Worm (Caenorhabditis elegans) whole organism, late embryonic: ENCODE measurements around the gene hal-3.

Source experiments
- K02D7.2 ChIP-seq: sonication (generic microtip); optimal IDR thresholded peaks from 2 replicates; lab custom pipeline; 2017; ENCODE audit warnings: mild to moderate bottlenecking, missing genetic modification characterization, missing compliant biosample characterization
- K09A11.1 ChIP-seq: sonication (generic microtip); optimal IDR thresholded peaks from 2 replicates; lab custom pipeline; 2017; ENCODE audit warnings: antibody characterized with exemption, mild to moderate bottlenecking, missing genetic modification characterization, missing compliant biosample characterization; ENCODE audit not compliant: insufficient read depth
- T23F11.4 ChIP-seq: fragments of 200-800 bp; sonication (Bioruptor generic); optimal IDR thresholded peaks from 2 replicates; lab custom pipeline; 2018; ENCODE audit warnings: mild to moderate bottlenecking, missing genetic modification characterization, missing compliant biosample characterization
- ceh-14 ChIP-seq: sonication (generic microtip); optimal IDR thresholded peaks from 2 replicates; lab custom pipeline; 2016; ENCODE audit warnings: missing genotype, missing genetic modification characterization, missing compliant biosample characterization
- ceh-18 ChIP-seq: sonication (generic microtip); optimal IDR thresholded peaks from 2 replicates; lab custom pipeline; 2016; ENCODE audit warnings: missing genetic modification characterization, missing compliant biosample characterization
- ceh-2 ChIP-seq: sonication (generic microtip); optimal IDR thresholded peaks from 2 replicates; lab custom pipeline; 2016; ENCODE audit warnings: missing genotype, missing genetic modification characterization, missing compliant biosample characterization
- ceh-24 ChIP-seq: sonication (generic microtip); optimal IDR thresholded peaks from 2 replicates; lab custom pipeline; 2016; ENCODE audit warnings: mild to moderate bottlenecking, missing genetic modification characterization, missing compliant biosample characterization
- ceh-45 ChIP-seq: fragments of 200-800 bp; sonication (Bioruptor generic); IDR thresholded peaks from 2 replicates; pipeline ENCODE4 v1.3.6; 2022; ENCODE audit warnings: missing genetic modification reagents, missing genetic modification characterization, missing compliant biosample characterization
- ceh-48 ChIP-seq: sonication (generic microtip); optimal IDR thresholded peaks from 2 replicates; lab custom pipeline; 2016; ENCODE audit warnings: missing genetic modification characterization, inconsistent platforms, missing compliant biosample characterization
- ceh-9 ChIP-seq: sonication (generic microtip); optimal IDR thresholded peaks from 2 replicates; lab custom pipeline; 2016; ENCODE audit warnings: mild to moderate bottlenecking, missing genetic modification characterization, inconsistent platforms, missing compliant biosample characterization
- che-1 ChIP-seq: sonication (generic microtip); optimal IDR thresholded peaks from 2 replicates; lab custom pipeline; 2016; ENCODE audit warnings: mild to moderate bottlenecking, missing genetic modification characterization, missing compliant biosample characterization
- dmd-4 ChIP-seq: sonication (generic microtip); optimal IDR thresholded peaks from 2 replicates; lab custom pipeline; 2016; ENCODE audit warnings: borderline replicate concordance, missing genetic modification characterization, missing compliant biosample characterization
- dve-1 ChIP-seq: sonication (generic microtip); optimal IDR thresholded peaks from 2 replicates; lab custom pipeline; 2017; ENCODE audit warnings: antibody characterized with exemption, mild to moderate bottlenecking, missing genetic modification characterization, missing compliant biosample characterization
- elt-2 ChIP-seq: sonication (generic microtip); optimal IDR thresholded peaks from 2 replicates; lab custom pipeline; 2016; ENCODE audit warnings: missing genetic modification reagents, missing genetic modification characterization, missing compliant biosample characterization
- ets-4 ChIP-seq: sonication (generic microtip); optimal IDR thresholded peaks from 2 replicates; lab custom pipeline; 2016; ENCODE audit warnings: missing genetic modification characterization, missing compliant biosample characterization
- eyg-1 ChIP-seq: sonication (generic microtip); optimal IDR thresholded peaks from 2 replicates; lab custom pipeline; 2016; ENCODE audit warnings: missing genotype, missing genetic modification characterization, missing compliant biosample characterization
- fax-1 ChIP-seq: sonication (generic microtip); optimal IDR thresholded peaks from 2 replicates; lab custom pipeline; 2016; ENCODE audit warnings: missing genotype, missing genetic modification characterization, missing compliant biosample characterization
- fkh-10 ChIP-seq: fragments of 150-350 bp; optimal IDR thresholded peaks from 2 replicates; lab custom pipeline; 2014; ENCODE audit warnings: missing biosample characterization, missing genetic modification reagents, missing genetic modification characterization
- hlh-13 ChIP-seq: fragments of 200-800 bp; sonication (Bioruptor generic); optimal IDR thresholded peaks from 2 replicates; lab custom pipeline; 2018; ENCODE audit warnings: mild to moderate bottlenecking, missing genetic modification characterization, missing compliant biosample characterization
- hlh-15 ChIP-seq: sonication (generic microtip); optimal IDR thresholded peaks from 2 replicates; lab custom pipeline; 2016; ENCODE audit warnings: missing genetic modification characterization, missing compliant biosample characterization
- hlh-30 ChIP-seq: sonication (generic microtip); optimal IDR thresholded peaks from 2 replicates; lab custom pipeline; 2017; ENCODE audit warnings: antibody characterized with exemption, missing genetic modification characterization, missing compliant biosample characterization; ENCODE audit not compliant: insufficient read depth
- hlh-6 ChIP-seq: sonication (generic microtip); optimal IDR thresholded peaks from 2 replicates; lab custom pipeline; 2016; ENCODE audit warnings: missing genotype, missing genetic modification characterization, missing compliant biosample characterization
- hlh-8 ChIP-seq: sonication (generic microtip); optimal IDR thresholded peaks from 2 replicates; lab custom pipeline; 2016; ENCODE audit warnings: missing genotype, missing genetic modification characterization, missing compliant biosample characterization
- lim-6 ChIP-seq: sonication (generic microtip); optimal IDR thresholded peaks from 2 replicates; lab custom pipeline; 2016; ENCODE audit warnings: missing genetic modification characterization, missing compliant biosample characterization
- mec-3 ChIP-seq: sonication (generic microtip); optimal IDR thresholded peaks from 2 replicates; lab custom pipeline; 2016; ENCODE audit warnings: borderline replicate concordance, missing genetic modification characterization, missing compliant biosample characterization
- nfya-1 ChIP-seq: sonication (generic microtip); optimal IDR thresholded peaks from 2 replicates; lab custom pipeline; 2017; ENCODE audit warnings: missing genetic modification characterization, mild to moderate bottlenecking, missing compliant biosample characterization, antibody characterized with exemption, moderate library complexity
- nhr-11 ChIP-seq: fragments of 150-350 bp; optimal IDR thresholded peaks from 2 replicates; lab custom pipeline; 2014; ENCODE audit warnings: missing biosample characterization, missing genetic modification characterization
- npax-4 ChIP-seq: sonication (generic microtip); optimal IDR thresholded peaks from 2 replicates; lab custom pipeline; 2016; ENCODE audit warnings: missing genetic modification characterization, missing compliant biosample characterization
- pag-3 ChIP-seq: sonication (generic microtip); optimal IDR thresholded peaks from 2 replicates; lab custom pipeline; 2016; ENCODE audit warnings: missing compliant biosample characterization, missing genetic modification characterization, borderline replicate concordance
- pat-9 ChIP-seq: fragments of 200-800 bp; sonication (Bioruptor generic); optimal IDR thresholded peaks from 2 replicates; lab custom pipeline; 2018; ENCODE audit warnings: mild to moderate bottlenecking, missing genetic modification characterization, moderate library complexity, missing compliant biosample characterization
- pqm-1 ChIP-seq: sonication (generic microtip); optimal IDR thresholded peaks from 2 replicates; lab custom pipeline; 2016; ENCODE audit warnings: missing genetic modification characterization, missing compliant biosample characterization
- pros-1 ChIP-seq: fragments of 150-350 bp; optimal IDR thresholded peaks from 2 replicates; lab custom pipeline; 2014; ENCODE audit warnings: missing biosample characterization, missing genetic modification reagents, missing genetic modification characterization
- ref-2 ChIP-seq: sonication (generic microtip); optimal IDR thresholded peaks from 2 replicates; lab custom pipeline; 2016; ENCODE audit warnings: missing genetic modification characterization, missing compliant biosample characterization
- sdc-2 ChIP-seq: sonication (generic microtip); optimal IDR thresholded peaks from 2 replicates; lab custom pipeline; 2016; ENCODE audit warnings: missing genotype, missing genetic modification characterization, missing compliant biosample characterization
- syd-9 ChIP-seq: sonication (generic microtip); optimal IDR thresholded peaks from 2 replicates; lab custom pipeline; 2016; ENCODE audit warnings: mild to moderate bottlenecking, missing genetic modification characterization, moderate library complexity, missing compliant biosample characterization
- tbx-7 ChIP-seq: sonication (generic microtip); optimal IDR thresholded peaks from 2 replicates; lab custom pipeline; 2016; ENCODE audit warnings: missing genotype, missing genetic modification characterization, missing compliant biosample characterization
- ttx-3 ChIP-seq: sonication (generic microtip); optimal IDR thresholded peaks from 2 replicates; lab custom pipeline; 2016; ENCODE audit warnings: missing genetic modification reagents, missing genetic modification characterization, missing compliant biosample characterization
- unc-3 ChIP-seq, 2 experiments: fragments of 200-800 bp in 1 of 2; sonication (Bioruptor generic) in 1 of 2; sonication (generic microtip) in 1 of 2; conservative IDR thresholded peaks in 1 of 2; optimal IDR thresholded peaks in 1 of 2; 2 replicates each; pipeline versions ENCODE4 v1.3.6 to Lab custom; 2016 to 2022; ENCODE audit warnings: missing compliant biosample characterization in 2 of 2, missing genetic modification characterization in 2 of 2, missing genetic modification reagents in 1 of 2
- unc-42 ChIP-seq: sonication (generic microtip); optimal IDR thresholded peaks from 2 replicates; lab custom pipeline; 2016; ENCODE audit warnings: missing genotype, missing genetic modification characterization, missing compliant biosample characterization
- unc-55 ChIP-seq: sonication (generic microtip); optimal IDR thresholded peaks from 2 replicates; lab custom pipeline; 2017; ENCODE audit warnings: missing biosample characterization, missing genetic modification reagents, missing genetic modification characterization
- ztf-16 ChIP-seq: sonication (generic microtip); optimal IDR thresholded peaks from 2 replicates; lab custom pipeline; 2017; ENCODE audit warnings: missing genetic modification characterization, missing compliant biosample characterization

Gene hal-3

DNA sequence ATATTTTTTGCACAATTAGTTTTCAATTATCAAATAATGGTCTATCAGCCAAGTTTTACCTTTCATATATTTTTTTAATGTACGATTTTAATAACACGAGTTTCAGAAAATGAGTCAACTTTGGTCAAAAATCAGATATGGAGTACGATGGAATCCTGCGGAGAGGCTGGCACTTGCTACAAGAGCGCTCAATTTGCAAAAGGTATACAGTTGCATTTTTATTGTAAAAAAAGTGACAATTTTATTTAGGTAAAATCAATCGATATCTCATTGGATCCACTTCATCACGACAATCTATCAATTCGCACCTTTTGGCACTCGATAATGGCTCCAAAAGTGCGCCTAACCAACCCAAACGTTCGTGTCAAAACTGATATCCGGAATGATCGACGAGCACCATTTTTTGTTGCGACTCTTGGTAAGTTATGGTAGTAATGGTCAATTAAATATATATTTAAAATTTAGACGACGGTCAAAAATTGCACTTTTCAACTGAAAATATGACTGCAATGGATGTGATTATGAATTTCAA is 19.3 kb downstream of the hal-3 start, which contains the start of gene mrpl-53:
mrpl-53 (plus strand) TSS at position 107 of the 532 bp plus-strand sequence.
- TF ChIP-seq ceh-48 (tag; lab: Kevin White, UChicago) (no peak), hlh-8 (tag; lab: Kevin White, UChicago) (no peak), pat-9 (tag; lab: Kevin White, UChicago) (no peak), ceh-14 (tag; lab: Kevin White, UChicago) (no peak), mec-3 (tag; lab: Kevin White, UChicago) (no peak), ceh-2 (no peak), ceh-24 (tag; lab: Kevin White, UChicago) (no peak)

- TF ChIP-seq eyg-1 (no peak), elt-2 (no peak), ceh-9 (tag; lab: Kevin White, UChicago) (no peak), pat-9 (tag; lab: Kevin White, UChicago) (no peak), ceh-48 (tag; lab: Kevin White, UChicago) (no peak), T23F11.4 (GFP tag; lab: Kevin White, UChicago) (no peak), pros-1 (tag; lab: Kevin White, UChicago) (no peak), ceh-24 (tag; lab: Kevin White, UChicago) (no peak), tbx-7 (no peak), K02D7.2 (tag; lab: Kevin White, UChicago) (no peak), fax-1 (tag; lab: Kevin White, UChicago) (no peak), mec-3 (tag; lab: Kevin White, UChicago) (no peak), K09A11.1 (no peak), pqm-1 (tag; lab: Kevin White, UChicago) (no peak), ref-2 (tag; lab: Kevin White, UChicago) (no peak), ceh-45 (GFP tag; lab: Robert Waterston, UW) (no peak), npax-4 (tag; lab: Kevin White, UChicago) (no peak)
Observed at ce11 chrII:9596401-9596800, 20.5 kb downstream of the hal-3 start, which contains the start of gene E02H1.6. Gene E02H1.6 (plus strand): TSS chrII:9596701.

- no peak for TF ChIP-seq che-1 (tag; lab: Kevin White, UChicago)
- TF ChIP-seq ets-4 (tag; lab: Kevin White, UChicago): no peak
- no peak for TF ChIP-seq syd-9 (tag; lab: Kevin White, UChicago)
- TF ChIP-seq nfya-1: no peak
- TF ChIP-seq dve-1 (tag; lab: Kevin White, UChicago): no peak
- no peak for TF ChIP-seq fax-1 (tag; lab: Kevin White, UChicago)
- TF ChIP-seq ceh-18 (tag; lab: Kevin White, UChicago): no peak
Observed at ce11 chrII:9594924-9595323, 22.0 kb downstream of the hal-3 start, which contains the start of gene E02H1.5. Gene E02H1.5 (plus strand): TSS chrII:9595224.

- TF ChIP-seq unc-42 (tag; lab: Kevin White, UChicago): no peak
Observed at ce11 chrII:9592737-9593136, 24.2 kb downstream of the hal-3 start, which contains the start of gene parp-2. Gene parp-2 (plus strand): TSS chrII:9593037.

DNA sequence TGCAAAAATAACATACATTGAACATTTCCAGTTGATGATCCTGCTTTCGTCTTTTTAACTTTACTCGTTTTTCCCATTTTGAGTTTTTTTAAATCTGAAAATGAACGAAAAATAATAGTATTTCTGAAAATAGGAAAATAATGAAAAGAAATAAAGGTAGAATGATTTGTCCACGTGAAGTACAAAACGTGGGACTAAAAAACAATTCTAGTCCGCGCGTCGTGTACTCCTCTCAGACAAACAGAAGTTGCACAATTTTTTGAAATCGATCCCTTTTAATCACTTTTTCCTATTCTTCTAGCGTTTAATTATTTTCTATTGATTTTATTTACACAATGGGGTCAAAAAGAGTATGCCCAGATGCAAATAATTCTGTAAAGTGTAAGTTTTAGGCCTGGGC is 25.9 kb downstream of the hal-3 start, which contains the start of the genes E02H1.1 and tag-124:
E02H1.1 (minus strand) TSS at position 94 of the 400 bp plus-strand sequence.
tag-124 (plus strand) TSS at position 222 of the 400 bp plus-strand sequence.
- TF ChIP-seq ets-4 (tag; lab: Kevin White, UChicago) (peak; percentile 89), unc-3 (GFP tag; conservative IDR thresholded peaks at IDR 0.05; lab: Robert Waterston, UW) (no peak), unc-3 (tag; optimal IDR thresholded peaks at IDR 0.05; lab: Kevin White, UChicago) (no peak), dmd-4 (tag; lab: Kevin White, UChicago) (no peak), mec-3 (tag; lab: Kevin White, UChicago) (peak; percentile 30), ttx-3 (tag; lab: Kevin White, UChicago) (no peak), hlh-15 (tag; lab: Kevin White, UChicago) (no peak), npax-4 (tag; lab: Kevin White, UChicago) (no peak), nhr-11 (tag; lab: Kevin White, UChicago) (no peak), hlh-13 (GFP tag; lab: Kevin White, UChicago) (no peak), ceh-9 (tag; lab: Kevin White, UChicago) (no peak), nfya-1 (peak; percentile 1), ref-2 (tag; lab: Kevin White, UChicago) (peak; percentile 81), ztf-16 (no peak), K02D7.2 (tag; lab: Kevin White, UChicago) (no peak), hlh-30 (tag; lab: Kevin White, UChicago) (no peak), fkh-10 (GFP tag; lab: Kevin White, UChicago) (no peak), syd-9 (tag; lab: Kevin White, UChicago) (no peak), sdc-2 (tag; lab: Kevin White, UChicago) (peak; percentile 32), pqm-1 (tag; lab: Kevin White, UChicago) (no peak), pag-3 (tag; lab: Kevin White, UChicago) (no peak), unc-55 (GFP tag; lab: Kevin White, UChicago) (no peak), hlh-6 (tag; lab: Kevin White, UChicago) (peak; percentile 74), lim-6 (no peak)
